Fruit fly (Drosophila melanogaster): ENCODE measurements around the gene stwl.

stwl gene

DNA sequence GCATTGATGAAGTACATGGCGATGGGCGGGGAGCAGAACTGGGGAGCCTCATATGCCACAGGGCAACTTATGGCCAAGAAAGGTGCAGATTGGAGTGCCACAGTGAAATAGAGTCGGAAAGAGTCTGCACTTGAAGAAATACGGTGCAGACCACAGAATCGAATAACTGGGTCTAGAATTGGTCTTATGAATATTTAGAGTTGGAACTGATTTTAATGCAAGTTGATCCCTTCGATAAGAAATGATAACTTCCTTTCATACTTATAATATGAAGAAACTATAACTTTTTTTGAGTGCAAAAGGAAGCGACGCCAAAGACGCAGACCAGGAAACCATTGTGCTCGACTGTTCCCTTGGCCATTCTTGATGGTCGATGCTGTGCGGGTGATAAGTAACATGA, 35.2 kb downstream of the stwl start:
- TF ChIP-seq CG17806 (tag; optimal IDR thresholded peaks at IDR 0.05) (peak; percentile 88), gl (tag; optimal IDR thresholded peaks at IDR 0.05) (peak; percentile 76), CG4496 (GFP tag; IDR thresholded peaks at IDR 0.05) (peak; percentile 50; the same call in 1 of the 3 replicates), CG8301 (tag; optimal IDR thresholded peaks at IDR 0.05) (peak; percentile 73), Snoo (tag; optimal IDR thresholded peaks at IDR 0.05) (peak; percentile 66), D1 (tag; optimal IDR thresholded peaks at IDR 0.05) (peak; percentile 31), CG14655 (GFP tag; optimal IDR thresholded peaks at IDR 0.05) (peak; percentile 85), CG9948 (tag; optimal IDR thresholded peaks at IDR 0.05) (peak; percentile 76), fd96Ca (GFP tag; IDR thresholded peaks at IDR 0.05) (peak; percentile 72; the same call in 2 of the 3 replicates), rn (GFP tag; IDR thresholded peaks at IDR 0.05) (no peak), CG8159 (tag; optimal IDR thresholded peaks at IDR 0.05) (peak; percentile 76), Pif1A (GFP tag; optimal IDR thresholded peaks at IDR 0.05) (peak; percentile 81), CG10348 (GFP tag; IDR thresholded peaks at IDR 0.05) (no peak), Pif1B (GFP tag; optimal IDR thresholded peaks at IDR 0.05) (peak; percentile 79), EcR (GFP tag; optimal IDR thresholded peaks at IDR 0.05) (peak; percentile 17), Ets98B (GFP tag; IDR thresholded peaks at IDR 0.05) (peak; percentile 29; the same call in 1 of the 2 replicates), CG34367 (tag; optimal IDR thresholded peaks at IDR 0.05) (peak; percentile 89), CG32121 (GFP tag; IDR thresholded peaks at IDR 0.05) (no peak), CG12605 (GFP tag; IDR thresholded peaks at IDR 0.05) (peak; percentile 54), CG13204 (GFP tag; optimal IDR thresholded peaks at IDR 0.05) (peak; percentile 75), CG15710 (tag; optimal IDR thresholded peaks at IDR 0.05) (peak; percentile 89)

dm6 chr3L:14369607-14370006, 40.1 kb downstream of the stwl start, which contains the start of gene CG13481:
TSS of gene CG13481 (minus strand) at chr3L:14369707.
- TF ChIP-seq CG8301 (tag; optimal IDR thresholded peaks at IDR 0.05), result no peak
- TF ChIP-seq Pif1B (GFP tag; optimal IDR thresholded peaks at IDR 0.05), result no peak
- no peak for TF ChIP-seq fd96Ca (GFP tag; IDR thresholded peaks at IDR 0.05)
- TF ChIP-seq CG14655 (GFP tag; optimal IDR thresholded peaks at IDR 0.05), result no peak
- TF ChIP-seq D1 (tag; optimal IDR thresholded peaks at IDR 0.05), result no peak
- TF ChIP-seq EcR (GFP tag; optimal IDR thresholded peaks at IDR 0.05), result no peak
- TF ChIP-seq Snoo (tag; optimal IDR thresholded peaks at IDR 0.05), result no peak
- no peak for TF ChIP-seq CG10348 (GFP tag; IDR thresholded peaks at IDR 0.05)
- TF ChIP-seq CG4496 (GFP tag; IDR thresholded peaks at IDR 0.05), result no peak
- TF ChIP-seq CG9948 (tag; optimal IDR thresholded peaks at IDR 0.05), result no peak
- TF ChIP-seq CG13204 (GFP tag; optimal IDR thresholded peaks at IDR 0.05), result no peak
- TF ChIP-seq Ets98B (GFP tag; IDR thresholded peaks at IDR 0.05), result no peak
- TF ChIP-seq CG8159 (tag; optimal IDR thresholded peaks at IDR 0.05), result no peak
- TF ChIP-seq Pif1A (GFP tag; optimal IDR thresholded peaks at IDR 0.05), result no peak
- TF ChIP-seq CG17806 (tag; optimal IDR thresholded peaks at IDR 0.05), result no peak
- no peak for TF ChIP-seq gl (tag; optimal IDR thresholded peaks at IDR 0.05)
- no peak for TF ChIP-seq CG15710 (tag; optimal IDR thresholded peaks at IDR 0.05)
- TF ChIP-seq CG12605 (GFP tag; IDR thresholded peaks at IDR 0.05), result no peak
- TF ChIP-seq CG32121 (GFP tag; IDR thresholded peaks at IDR 0.05), result no peak

- TF ChIP-seq Pif1B (GFP tag; optimal IDR thresholded peaks at IDR 0.05) (no peak), Ets98B (GFP tag; IDR thresholded peaks at IDR 0.05) (no peak), CG9948 (tag; optimal IDR thresholded peaks at IDR 0.05) (no peak), CG8301 (tag; optimal IDR thresholded peaks at IDR 0.05) (no peak), EcR (GFP tag; optimal IDR thresholded peaks at IDR 0.05) (no peak), rn (GFP tag; IDR thresholded peaks at IDR 0.05) (no peak), CG8159 (tag; optimal IDR thresholded peaks at IDR 0.05) (no peak), D1 (tag; optimal IDR thresholded peaks at IDR 0.05) (no peak), CG15710 (tag; optimal IDR thresholded peaks at IDR 0.05) (no peak), Snoo (tag; optimal IDR thresholded peaks at IDR 0.05) (no peak), CG17806 (tag; optimal IDR thresholded peaks at IDR 0.05) (no peak), CG12605 (GFP tag; IDR thresholded peaks at IDR 0.05) (no peak)
Measured at dm6 chr3L:14366124-14366523, 43.6 kb downstream of the stwl start.

dm6 chr3L:14365440-14365839, 44.3 kb downstream of the stwl start:
- no peak for TF ChIP-seq rn (GFP tag; IDR thresholded peaks at IDR 0.05)
- TF ChIP-seq CG17806 (tag; optimal IDR thresholded peaks at IDR 0.05), result no peak
- no peak for TF ChIP-seq CG10348 (GFP tag; IDR thresholded peaks at IDR 0.05)
- no peak for TF ChIP-seq Pif1A (GFP tag; optimal IDR thresholded peaks at IDR 0.05)
- no peak for TF ChIP-seq Ets98B (GFP tag; IDR thresholded peaks at IDR 0.05)
- TF ChIP-seq CG8159 (tag; optimal IDR thresholded peaks at IDR 0.05), result no peak
- no peak for TF ChIP-seq D1 (tag; optimal IDR thresholded peaks at IDR 0.05)

DNA sequence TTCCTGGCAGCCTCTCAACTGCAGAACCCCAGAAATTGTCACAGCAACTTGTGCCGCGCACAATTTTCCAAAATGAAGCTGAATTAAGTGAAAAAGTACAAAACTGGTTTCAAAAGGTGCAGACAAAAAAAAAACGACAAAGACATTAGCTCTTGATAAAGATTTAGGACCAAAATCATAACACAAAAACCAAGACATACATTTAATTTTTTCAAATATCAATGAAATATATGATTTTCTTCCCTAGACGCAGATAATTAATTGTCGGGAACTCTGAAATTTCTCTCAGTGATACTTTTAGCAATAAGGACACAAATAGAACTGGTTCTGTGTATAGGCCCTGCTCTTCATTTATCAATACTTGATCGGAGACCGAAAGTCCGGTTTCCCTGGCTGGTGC, 45.0 kb downstream of the stwl start:
- TF ChIP-seq EcR (GFP tag; optimal IDR thresholded peaks at IDR 0.05), result peak; percentile 48
- TF ChIP-seq Ets98B (GFP tag; IDR thresholded peaks at IDR 0.05), result peak; percentile 78
- TF ChIP-seq CG17806 (tag; optimal IDR thresholded peaks at IDR 0.05), result peak; percentile 95
- peak; percentile 72 for TF ChIP-seq gl (tag; optimal IDR thresholded peaks at IDR 0.05)
- TF ChIP-seq CG9948 (tag; optimal IDR thresholded peaks at IDR 0.05), result peak; percentile 87
- TF ChIP-seq CG12605 (GFP tag; IDR thresholded peaks at IDR 0.05), result peak; percentile 79
- TF ChIP-seq CG10348 (GFP tag; IDR thresholded peaks at IDR 0.05), result no peak
- peak; percentile 87 for TF ChIP-seq CG4496 (GFP tag; IDR thresholded peaks at IDR 0.05)
- peak; percentile 92 for TF ChIP-seq Snoo (tag; optimal IDR thresholded peaks at IDR 0.05)
- TF ChIP-seq D1 (tag; optimal IDR thresholded peaks at IDR 0.05), result peak; percentile 78
- peak; percentile 96 for TF ChIP-seq CG15710 (tag; optimal IDR thresholded peaks at IDR 0.05)
- peak; percentile 91 for TF ChIP-seq CG8301 (tag; optimal IDR thresholded peaks at IDR 0.05)
- peak; percentile 74 for TF ChIP-seq CG13204 (GFP tag; optimal IDR thresholded peaks at IDR 0.05)
- TF ChIP-seq Pif1A (GFP tag; optimal IDR thresholded peaks at IDR 0.05), result peak; percentile 97
- peak; percentile 73 for TF ChIP-seq CG32121 (GFP tag; IDR thresholded peaks at IDR 0.05)
- TF ChIP-seq CG14655 (GFP tag; optimal IDR thresholded peaks at IDR 0.05), result peak; percentile 90
- TF ChIP-seq CG8159 (tag; optimal IDR thresholded peaks at IDR 0.05), result peak; percentile 93
- TF ChIP-seq CG34367 (tag; optimal IDR thresholded peaks at IDR 0.05), result peak; percentile 94
- TF ChIP-seq fd96Ca (GFP tag; IDR thresholded peaks at IDR 0.05), result peak; percentile 77
- peak; percentile 43; the same call in 1 of the 2 replicates for TF ChIP-seq rn (GFP tag; IDR thresholded peaks at IDR 0.05)
- peak; percentile 96 for TF ChIP-seq Pif1B (GFP tag; optimal IDR thresholded peaks at IDR 0.05)

All from whole organism, pupa.